Worm (Caenorhabditis elegans): ENCODE data around the gene T03G6.3.

The T03G6.3 gene

DNA sequence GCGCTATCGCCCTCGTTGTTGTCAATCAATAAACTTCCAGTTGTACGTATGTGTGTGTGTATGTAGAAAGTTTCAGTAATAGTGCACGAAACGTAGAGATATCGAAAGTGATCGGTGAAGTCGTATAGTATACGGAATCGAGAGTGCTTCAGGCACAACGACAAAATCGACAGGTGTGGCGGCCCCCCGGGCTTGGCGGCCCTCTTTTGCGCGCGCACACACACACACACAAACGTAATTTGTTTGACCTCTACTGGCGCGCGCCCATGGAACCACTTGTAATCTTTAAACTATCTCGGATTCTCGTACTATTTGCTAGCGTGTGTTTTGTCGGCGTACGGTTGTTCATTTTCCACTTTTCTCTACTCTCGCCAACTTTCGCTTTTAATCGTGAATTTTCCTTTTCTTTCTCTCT, 23.9 kb downstream of the T03G6.3 start (continued):
- TF ChIP-seq lin-38 (GFP tag; IDR thresholded peaks at IDR 0.05) (no peak), nhr-6 (tag; optimal IDR thresholded peaks at IDR 0.05) (no peak), nhr-11 (tag; optimal IDR thresholded peaks at IDR 0.05) (no peak), nhr-41 (GFP tag; IDR thresholded peaks at IDR 0.05) (no peak), Y48G9A.11 (GFP tag; IDR thresholded peaks at IDR 0.05) (no peak), pha-4 (GFP tag; IDR thresholded peaks at IDR 0.05) (no peak), pha-4 (tag; optimal IDR thresholded peaks at IDR 0.05) (no peak), spr-3 (GFP tag; optimal IDR thresholded peaks at IDR 0.05) (no peak), nhr-25 (tag; optimal IDR thresholded peaks at IDR 0.05; ENCODE audit: borderline replicate concordance, insufficient read depth) (peak; percentile 88), attf-4 (tag; optimal IDR thresholded peaks at IDR 0.05) (no peak), dmd-8 (GFP tag; IDR thresholded peaks at IDR 0.05) (no peak), Y105C5A.15 (GFP tag; IDR thresholded peaks at IDR 0.05) (no peak), ztf-11 (tag; optimal IDR thresholded peaks at IDR 0.05) (no peak), daf-8 (GFP tag; IDR thresholded peaks at IDR 0.05) (no peak), rbr-2 (tag; optimal IDR thresholded peaks at IDR 0.05) (peak; percentile 40), zfp-2 (tag; optimal IDR thresholded peaks at IDR 0.05) (no peak), ZK546.5 (tag; optimal IDR thresholded peaks at IDR 0.05) (no peak), dve-1 (tag; optimal IDR thresholded peaks at IDR 0.05; ENCODE audit: insufficient read depth) (peak; percentile 48), ceh-20 (GFP tag; IDR thresholded peaks at IDR 0.05) (no peak), mxl-3 (GFP tag; optimal IDR thresholded peaks at IDR 0.05) (peak; percentile 61), Y75B8A.6 (GFP tag; IDR thresholded peaks at IDR 0.05) (no peak), lim-7 (GFP tag; IDR thresholded peaks at IDR 0.05) (no peak), jun-1 (tag; optimal IDR thresholded peaks at IDR 0.05) (no peak), madf-9 (GFP tag; conservative IDR thresholded peaks at IDR 0.05) (no peak), nhr-42 (GFP tag; IDR thresholded peaks at IDR 0.05) (no peak), ama-1 (optimal IDR thresholded peaks at IDR 0.05) (no peak), spr-1 (tag; optimal IDR thresholded peaks at IDR 0.05) (no peak), dpl-1 (GFP tag; optimal IDR thresholded peaks at IDR 0.05) (no peak), mes-2 (tag; optimal IDR thresholded peaks at IDR 0.05; ENCODE audit: poor library complexity, severe bottlenecking) (peak; percentile 39), lin-1 (GFP tag; IDR thresholded peaks at IDR 0.05) (no peak), aha-1 (tag) (peak; percentile 85), snpc-4 (tag; optimal IDR thresholded peaks at IDR 0.05) (no peak), hlh-11 (tag; optimal IDR thresholded peaks at IDR 0.05) (peak; percentile 77), set-16 (GFP tag; IDR thresholded peaks at IDR 0.05) (no peak; the same call in 1 of the 2 replicates), nhr-77 (tag; optimal IDR thresholded peaks at IDR 0.05) (no peak), lin-29 (GFP tag; IDR thresholded peaks at IDR 0.05) (no peak), ctbp-1 (GFP tag; IDR thresholded peaks at IDR 0.05) (no peak), lin-39 (tag; optimal IDR thresholded peaks at IDR 0.05) (no peak), nhr-102 (tag; optimal IDR thresholded peaks at IDR 0.05) (no peak), aly-2 (tag; optimal IDR thresholded peaks at IDR 0.05) (no peak), lin-13 (GFP tag; optimal IDR thresholded peaks at IDR 0.05) (no peak), pqm-1 (tag; optimal IDR thresholded peaks at IDR 0.05) (no peak), nhr-10 (tag; optimal IDR thresholded peaks at IDR 0.05) (no peak), lin-15B (tag; optimal IDR thresholded peaks at IDR 0.05) (no peak), hif-1 (tag; optimal IDR thresholded peaks at IDR 0.05) (peak in 1 of 2 experiments; percentile 37), R02D3.7 (tag; optimal IDR thresholded peaks at IDR 0.05) (no peak), tra-1 (GFP tag; IDR thresholded peaks at IDR 0.05) (no peak), hlh-30 (tag; optimal IDR thresholded peaks at IDR 0.05; ENCODE audit: insufficient read depth) (peak; percentile 38), zfp-3 (GFP tag; conservative IDR thresholded peaks at IDR 0.05) (no peak), daf-12 (tag; optimal IDR thresholded peaks at IDR 0.05) (no peak), sdz-12 (GFP tag; optimal IDR thresholded peaks at IDR 0.05) (no peak), tag-97 (GFP tag; IDR thresholded peaks at IDR 0.05) (no peak), snpc-1.2 (GFP tag; IDR thresholded peaks at IDR 0.05) (no peak)

Data from whole organism, L4 larva.